Worm (Caenorhabditis elegans) whole organism, L1 larva: ENCODE results near the gene T16A1.2.

Experiments used
- fos-1 ChIP-seq: fragments of 150-350 bp; optimal IDR thresholded peaks from 2 replicates; lab custom pipeline; 2014; ENCODE audit warnings: missing biosample characterization, missing genetic modification characterization
- lin-13 ChIP-seq: fragments of 150-350 bp; optimal IDR thresholded peaks from 2 replicates; lab custom pipeline; 2014; ENCODE audit warnings: missing biosample characterization, missing genetic modification reagents, missing genetic modification characterization
- nhr-12 ChIP-seq: sonication (generic microtip); optimal IDR thresholded peaks from 2 replicates; lab custom pipeline; 2017; ENCODE audit warnings: missing biosample characterization, missing genetic modification characterization

- TF ChIP-seq nhr-12, result no peak
- TF ChIP-seq lin-13 (GFP tag; lab: Kevin White, UChicago), result no peak
- no peak for TF ChIP-seq fos-1
These were observed 19.9 kb upstream of the T16A1.2 start, which contains the start of gene F07E5.8 for ce11 chrII:2075513-2075912.
